Worm (Caenorhabditis elegans) whole organism, late embryonic: ENCODE data around the gene C39B10.3.

Experiments used
- C08G9.2 ChIP-seq: sonication (generic microtip); optimal IDR thresholded peaks from 2 replicates; lab custom pipeline; 2016; ENCODE audit warnings: mild to moderate bottlenecking, missing genetic modification characterization, moderate library complexity, missing compliant biosample characterization
- C38D4.7 ChIP-seq: fragments of 200-800 bp; sonication (Bioruptor generic); optimal IDR thresholded peaks from 2 replicates; lab custom pipeline; 2018; ENCODE audit warnings: mild to moderate bottlenecking, missing genetic modification characterization, moderate library complexity, missing compliant biosample characterization
- F13H6.1 ChIP-seq: sonication (generic microtip); optimal IDR thresholded peaks from 2 replicates; lab custom pipeline; 2016; ENCODE audit warnings: missing genetic modification characterization, missing compliant biosample characterization
- K02D7.2 ChIP-seq: sonication (generic microtip); optimal IDR thresholded peaks from 2 replicates; lab custom pipeline; 2017; ENCODE audit warnings: mild to moderate bottlenecking, missing genetic modification characterization, missing compliant biosample characterization
- K09A11.1 ChIP-seq: sonication (generic microtip); optimal IDR thresholded peaks from 2 replicates; lab custom pipeline; 2017; ENCODE audit warnings: antibody characterized with exemption, mild to moderate bottlenecking, missing genetic modification characterization, missing compliant biosample characterization; ENCODE audit not compliant: insufficient read depth
- ahr-1 ChIP-seq: sonication (generic microtip); optimal IDR thresholded peaks from 2 replicates; lab custom pipeline; 2016; ENCODE audit warnings: missing genetic modification characterization, missing compliant biosample characterization
- ama-1 ChIP-seq: fragments of 150-350 bp; optimal IDR thresholded peaks from 2 replicates; lab custom pipeline; 2014
- ceh-18 ChIP-seq: sonication (generic microtip); optimal IDR thresholded peaks from 2 replicates; lab custom pipeline; 2016; ENCODE audit warnings: missing genetic modification characterization, missing compliant biosample characterization
- ceh-2 ChIP-seq: sonication (generic microtip); optimal IDR thresholded peaks from 2 replicates; lab custom pipeline; 2016; ENCODE audit warnings: missing genotype, missing genetic modification characterization, missing compliant biosample characterization
- ceh-22 ChIP-seq: sonication (generic microtip); optimal IDR thresholded peaks from 2 replicates; lab custom pipeline; 2017; ENCODE audit warnings: missing biosample characterization, missing genetic modification characterization
- ceh-30 ChIP-seq: fragments of 150-350 bp; optimal IDR thresholded peaks from 2 replicates; lab custom pipeline; 2014; ENCODE audit warnings: missing biosample characterization, missing genetic modification characterization
- ceh-45 ChIP-seq: fragments of 200-800 bp; sonication (Bioruptor generic); IDR thresholded peaks from 2 replicates; pipeline ENCODE4 v1.3.6; 2022; ENCODE audit warnings: missing genetic modification reagents, missing genetic modification characterization, missing compliant biosample characterization
- ceh-48 ChIP-seq: sonication (generic microtip); optimal IDR thresholded peaks from 2 replicates; lab custom pipeline; 2016; ENCODE audit warnings: missing genetic modification characterization, inconsistent platforms, missing compliant biosample characterization
- ceh-9 ChIP-seq: sonication (generic microtip); optimal IDR thresholded peaks from 2 replicates; lab custom pipeline; 2016; ENCODE audit warnings: mild to moderate bottlenecking, missing genetic modification characterization, inconsistent platforms, missing compliant biosample characterization
- che-1 ChIP-seq: sonication (generic microtip); optimal IDR thresholded peaks from 2 replicates; lab custom pipeline; 2016; ENCODE audit warnings: mild to moderate bottlenecking, missing genetic modification characterization, missing compliant biosample characterization
- dve-1 ChIP-seq: sonication (generic microtip); optimal IDR thresholded peaks from 2 replicates; lab custom pipeline; 2017; ENCODE audit warnings: antibody characterized with exemption, mild to moderate bottlenecking, missing genetic modification characterization, missing compliant biosample characterization
- elt-2 ChIP-seq: sonication (generic microtip); optimal IDR thresholded peaks from 2 replicates; lab custom pipeline; 2016; ENCODE audit warnings: missing genetic modification reagents, missing genetic modification characterization, missing compliant biosample characterization
- ets-4 ChIP-seq: sonication (generic microtip); optimal IDR thresholded peaks from 2 replicates; lab custom pipeline; 2016; ENCODE audit warnings: missing genetic modification characterization, missing compliant biosample characterization
- eyg-1 ChIP-seq: sonication (generic microtip); optimal IDR thresholded peaks from 2 replicates; lab custom pipeline; 2016; ENCODE audit warnings: missing genotype, missing genetic modification characterization, missing compliant biosample characterization
- gmeb-2 ChIP-seq: sonication (generic microtip); optimal IDR thresholded peaks from 2 replicates; lab custom pipeline; 2016; ENCODE audit warnings: missing genetic modification characterization, inconsistent platforms, missing compliant biosample characterization
- hlh-13 ChIP-seq: fragments of 200-800 bp; sonication (Bioruptor generic); optimal IDR thresholded peaks from 2 replicates; lab custom pipeline; 2018; ENCODE audit warnings: mild to moderate bottlenecking, missing genetic modification characterization, missing compliant biosample characterization
- mec-3 ChIP-seq: sonication (generic microtip); optimal IDR thresholded peaks from 2 replicates; lab custom pipeline; 2016; ENCODE audit warnings: borderline replicate concordance, missing genetic modification characterization, missing compliant biosample characterization
- nhr-11 ChIP-seq: fragments of 150-350 bp; optimal IDR thresholded peaks from 2 replicates; lab custom pipeline; 2014; ENCODE audit warnings: missing biosample characterization, missing genetic modification characterization
- pax-1 ChIP-seq: fragments of 150-350 bp; optimal IDR thresholded peaks from 2 replicates; lab custom pipeline; 2014; ENCODE audit warnings: missing biosample characterization, missing genetic modification characterization
- pha-2 ChIP-seq: sonication (generic microtip); optimal IDR thresholded peaks from 2 replicates; lab custom pipeline; 2017; ENCODE audit warnings: mild to moderate bottlenecking, missing genetic modification characterization, missing compliant biosample characterization
- pha-4 ChIP-seq: fragments of 150-350 bp; optimal IDR thresholded peaks from 2 replicates; lab custom pipeline; 2018; ENCODE audit warnings: missing biosample characterization, missing genetic modification reagents, missing genetic modification characterization
- rnt-1 ChIP-seq: sonication (generic microtip); optimal IDR thresholded peaks from 2 replicates; lab custom pipeline; 2016; ENCODE audit warnings: missing genetic modification characterization, missing compliant biosample characterization
- sox-4 ChIP-seq: sonication (generic microtip); optimal IDR thresholded peaks from 2 replicates; lab custom pipeline; 2017; ENCODE audit warnings: mild to moderate bottlenecking, missing genetic modification characterization, inconsistent platforms, missing compliant biosample characterization
- syd-9 ChIP-seq: sonication (generic microtip); optimal IDR thresholded peaks from 2 replicates; lab custom pipeline; 2016; ENCODE audit warnings: mild to moderate bottlenecking, missing genetic modification characterization, moderate library complexity, missing compliant biosample characterization
- tbx-2 ChIP-seq: sonication (generic microtip); optimal IDR thresholded peaks from 2 replicates; lab custom pipeline; 2016; ENCODE audit warnings: missing genetic modification characterization, missing compliant biosample characterization
- unc-42 ChIP-seq: sonication (generic microtip); optimal IDR thresholded peaks from 2 replicates; lab custom pipeline; 2016; ENCODE audit warnings: missing genotype, missing genetic modification characterization, missing compliant biosample characterization
- unc-55 ChIP-seq: sonication (generic microtip); optimal IDR thresholded peaks from 2 replicates; lab custom pipeline; 2017; ENCODE audit warnings: missing biosample characterization, missing genetic modification reagents, missing genetic modification characterization
- ztf-16 ChIP-seq: sonication (generic microtip); optimal IDR thresholded peaks from 2 replicates; lab custom pipeline; 2017; ENCODE audit warnings: missing genetic modification characterization, missing compliant biosample characterization

The C39B10.3 gene

ce11 chrX:10476573-10476972 is 32.6 kb downstream of the C39B10.3 start, which contains the start of gene C39B10.7:
TSS of gene C39B10.7 (plus strand) at chrX:10476873.
- TF ChIP-seq unc-42, result no peak
- no peak for TF ChIP-seq pha-2 (tag; lab: Kevin White, UChicago)
- TF ChIP-seq K02D7.2, result no peak
- no peak for TF ChIP-seq unc-55 (GFP tag; lab: Kevin White, UChicago)
- no peak for TF ChIP-seq syd-9
- no peak for TF ChIP-seq ceh-22 (tag; lab: Kevin White, UChicago)
- no peak for TF ChIP-seq C08G9.2
- no peak for TF ChIP-seq che-1 (tag; lab: Kevin White, UChicago)
- TF ChIP-seq pax-1, result no peak
- no peak for TF ChIP-seq sox-4 (tag; lab: Kevin White, UChicago)
- no peak for TF ChIP-seq nhr-11 (tag; lab: Kevin White, UChicago)
- TF ChIP-seq gmeb-2, result no peak
- no peak for TF ChIP-seq ahr-1 (tag; lab: Kevin White, UChicago)
- no peak for TF ChIP-seq rnt-1 (tag; lab: Kevin White, UChicago)
- no peak for TF ChIP-seq ama-1 (lab: Kevin White, UChicago)

DNA sequence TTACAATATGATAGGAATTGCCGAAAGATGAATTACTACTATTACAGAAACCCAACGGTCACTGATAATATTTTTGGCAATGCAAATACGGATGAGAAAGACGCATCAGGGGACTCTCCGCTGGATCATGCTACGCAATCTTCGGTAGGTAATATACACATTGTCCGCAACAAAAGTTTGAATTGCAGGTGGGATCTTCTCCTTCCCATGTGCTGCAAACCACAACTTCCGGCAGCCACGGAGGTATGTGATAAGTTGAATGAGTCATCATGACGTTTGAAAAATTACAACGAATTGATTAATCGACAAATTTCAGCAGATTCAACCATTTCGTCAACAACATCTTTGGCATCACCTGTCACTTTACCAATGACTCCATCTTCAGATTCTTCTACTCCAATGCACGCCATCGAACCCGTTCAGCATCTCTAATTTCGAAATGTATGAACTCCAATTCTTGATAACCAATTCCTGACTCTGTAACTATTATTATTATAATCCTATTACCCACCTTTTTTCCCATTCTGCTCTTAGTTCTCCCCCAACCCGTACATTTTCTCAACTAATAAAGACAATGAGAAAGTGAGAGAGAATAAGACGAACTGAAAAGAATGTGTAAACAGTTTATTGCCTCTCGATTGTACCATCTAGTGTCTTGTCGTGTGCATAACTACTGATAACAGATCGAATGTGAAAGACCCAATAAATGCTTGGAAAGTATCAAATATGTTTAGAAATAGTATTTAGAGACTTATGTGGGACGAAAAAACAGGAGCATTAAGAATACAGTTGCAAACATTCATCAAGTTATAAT is 33.4 kb downstream of the C39B10.3 start:
- TF ChIP-seq unc-42 (no peak), ceh-48 (tag; lab: Kevin White, UChicago) (no peak), che-1 (tag; lab: Kevin White, UChicago) (no peak), ztf-16 (no peak), pha-2 (tag; lab: Kevin White, UChicago) (no peak), eyg-1 (no peak), F13H6.1 (tag; lab: Kevin White, UChicago) (no peak), C38D4.7 (GFP tag; lab: Kevin White, UChicago) (no peak), hlh-13 (GFP tag; lab: Kevin White, UChicago) (no peak), dve-1 (tag; lab: Kevin White, UChicago) (no peak), ceh-9 (tag; lab: Kevin White, UChicago) (no peak), tbx-2 (tag; lab: Kevin White, UChicago) (no peak), elt-2 (tag; lab: Kevin White, UChicago) (no peak), K09A11.1 (tag; lab: Kevin White, UChicago) (no peak)

ce11 chrX:10479108-10479738 is 35.3 kb downstream of the C39B10.3 start:
- TF ChIP-seq ztf-16 (no peak), pha-4 (tag; lab: Kevin White, UChicago) (no peak), mec-3 (tag; lab: Kevin White, UChicago) (no peak), ceh-2 (tag; lab: Kevin White, UChicago) (no peak), ceh-48 (tag; lab: Kevin White, UChicago) (no peak), C38D4.7 (GFP tag; lab: Kevin White, UChicago) (no peak), ets-4 (no peak), ceh-45 (GFP tag; lab: Robert Waterston, UW) (no peak), F13H6.1 (tag; lab: Kevin White, UChicago) (no peak), ceh-30 (tag; lab: Kevin White, UChicago) (no peak), pax-1 (no peak), eyg-1 (no peak), ceh-18 (tag; lab: Kevin White, UChicago) (no peak), hlh-13 (GFP tag; lab: Kevin White, UChicago) (no peak), ama-1 (lab: Kevin White, UChicago) (no peak)
